Worm (Caenorhabditis elegans): ENCODE results near the gene T07G12.2.

ce11 chrIV:10512752-10513151 lies 17.8 kb upstream of the T07G12.2 start:
- TF ChIP-seq nhr-77 (tag; optimal IDR thresholded peaks at IDR 0.05) (no peak), nhr-237 (tag; optimal IDR thresholded peaks at IDR 0.05) (no peak), ZK546.5 (tag; optimal IDR thresholded peaks at IDR 0.05) (no peak), egl-27 (tag; optimal IDR thresholded peaks at IDR 0.05) (no peak), elt-3 (tag; optimal IDR thresholded peaks at IDR 0.05) (no peak), ztf-11 (tag; optimal IDR thresholded peaks at IDR 0.05) (no peak), lin-39 (tag; optimal IDR thresholded peaks at IDR 0.05) (peak; percentile 45), ceh-82 (tag; optimal IDR thresholded peaks at IDR 0.05) (no peak), egl-5 (tag; optimal IDR thresholded peaks at IDR 0.05) (peak; percentile 64), ama-1 (optimal IDR thresholded peaks at IDR 0.05) (no peak), ztf-4 (tag; optimal IDR thresholded peaks at IDR 0.05) (no peak), elt-1 (tag; optimal IDR thresholded peaks at IDR 0.05) (no peak), jun-1 (tag; optimal IDR thresholded peaks at IDR 0.05) (no peak), fkh-10 (GFP tag; optimal IDR thresholded peaks at IDR 0.05) (no peak)
